Worm (Caenorhabditis elegans): ENCODE results near the gene C18A3.3.
A peak's percentile ranks its signal among the peaks of the same experiment; 100 is the strongest.

The C18A3.3 gene

ce11 chrII:5701485-5701884 lies 14.6 kb upstream of the C18A3.3 start (continued):
- peak; percentile 89 for TF ChIP-seq nhr-47 (tag; optimal IDR thresholded peaks at IDR 0.05)
- peak; percentile 84 for TF ChIP-seq ama-1 (optimal IDR thresholded peaks at IDR 0.05)
- TF ChIP-seq nhr-11 (tag; optimal IDR thresholded peaks at IDR 0.05): no peak
- TF ChIP-seq xbp-1 (tag; optimal IDR thresholded peaks at IDR 0.05): peak; percentile 67
- no peak for TF ChIP-seq ets-5 (GFP tag; IDR thresholded peaks at IDR 0.05)
- no peak for TF ChIP-seq mef-2 (tag; optimal IDR thresholded peaks at IDR 0.05)
- no peak for TF ChIP-seq nhr-28 (tag; optimal IDR thresholded peaks at IDR 0.05)
- no peak for TF ChIP-seq ceh-88 (GFP tag; IDR thresholded peaks at IDR 0.05)
- TF ChIP-seq dpl-1 (GFP tag; optimal IDR thresholded peaks at IDR 0.05): peak; percentile 40 to 50 (median 43)
- peak; percentile 93 for TF ChIP-seq rnt-1 (tag; optimal IDR thresholded peaks at IDR 0.05)
- peak; percentile 40 for TF ChIP-seq unc-86 (tag; optimal IDR thresholded peaks at IDR 0.05)
- TF ChIP-seq efl-1 (optimal IDR thresholded peaks at IDR 0.05): peak; percentile 56 to 69
- TF ChIP-seq efl-1 (GFP tag; optimal IDR thresholded peaks at IDR 0.05 in 1 of 2): peak; percentile 32 to 95
- TF ChIP-seq C04F5.9 (tag; optimal IDR thresholded peaks at IDR 0.05): peak; percentile 25
- TF ChIP-seq blmp-1 (tag; optimal IDR thresholded peaks at IDR 0.05): peak; percentile 17
- no peak for TF ChIP-seq zag-1 (tag; optimal IDR thresholded peaks at IDR 0.05)
- TF ChIP-seq skn-1 (tag; optimal IDR thresholded peaks at IDR 0.05): peak; percentile 34
- no peak for TF ChIP-seq ceh-90 (tag; optimal IDR thresholded peaks at IDR 0.05)
- no peak for TF ChIP-seq sptf-1 (tag; optimal IDR thresholded peaks at IDR 0.05)
- peak; percentile 67 for TF ChIP-seq grh-1 (GFP tag; IDR thresholded peaks at IDR 0.05)
- TF ChIP-seq lin-13 (GFP tag; optimal IDR thresholded peaks at IDR 0.05): peak; percentile 53
- peak in 1 of 2 experiments; percentile 57 for TF ChIP-seq egl-27 (tag; optimal IDR thresholded peaks at IDR 0.05)
- peak; percentile 58 for TF ChIP-seq irx-1 (tag; optimal IDR thresholded peaks at IDR 0.05)
- peak; percentile 60 for TF ChIP-seq nhr-77 (tag; optimal IDR thresholded peaks at IDR 0.05)
- peak; percentile 12 for TF ChIP-seq F16B12.6 (tag; optimal IDR thresholded peaks at IDR 0.05)
- TF ChIP-seq nhr-90 (tag; optimal IDR thresholded peaks at IDR 0.05; ENCODE audit: poor library complexity): peak; percentile 87
- no peak for TF ChIP-seq unc-98 (GFP tag; IDR thresholded peaks at IDR 0.05)
- TF ChIP-seq unc-130 (tag; optimal IDR thresholded peaks at IDR 0.05): peak; percentile 43
- no peak for TF ChIP-seq nhr-12 (tag; optimal IDR thresholded peaks at IDR 0.05)
- TF ChIP-seq pqm-1 (tag; optimal IDR thresholded peaks at IDR 0.05): no peak
- no peak for TF ChIP-seq fkh-4 (tag; optimal IDR thresholded peaks at IDR 0.05; ENCODE audit: borderline replicate concordance)
- no peak for TF ChIP-seq egl-13 (tag; optimal IDR thresholded peaks at IDR 0.05)
- peak; percentile 70 for TF ChIP-seq fos-1 (tag; optimal IDR thresholded peaks at IDR 0.05)
- peak in 1 of 2 experiments; percentile 73 for TF ChIP-seq mdl-1 (tag; optimal IDR thresholded peaks at IDR 0.05)
- no peak for TF ChIP-seq hlh-4 (tag; optimal IDR thresholded peaks at IDR 0.05)
- no peak for TF ChIP-seq hlh-17 (GFP tag; optimal IDR thresholded peaks at IDR 0.05; ENCODE audit: borderline replicate concordance)
- TF ChIP-seq nhr-237 (tag; optimal IDR thresholded peaks at IDR 0.05): no peak

ce11 chrII:5702611-5703192 lies 13.4 kb upstream of the C18A3.3 start:
- no peak for TF ChIP-seq ceh-63 (GFP tag; optimal IDR thresholded peaks at IDR 0.05)
- peak; percentile 69 for TF ChIP-seq blmp-1 (tag; optimal IDR thresholded peaks at IDR 0.05)
- TF ChIP-seq unc-130 (tag; optimal IDR thresholded peaks at IDR 0.05): no peak
- no peak for TF ChIP-seq ceh-88 (GFP tag; IDR thresholded peaks at IDR 0.05)
- no peak for TF ChIP-seq nhr-90 (tag; optimal IDR thresholded peaks at IDR 0.05; ENCODE audit: poor library complexity)
- peak; percentile 78 for TF ChIP-seq nhr-85 (tag)
- peak; percentile 29 for TF ChIP-seq snu-23 (GFP tag; optimal IDR thresholded peaks at IDR 0.05)
- TF ChIP-seq fkh-10 (GFP tag; optimal IDR thresholded peaks at IDR 0.05): peak; percentile 29
- TF ChIP-seq lin-14 (GFP tag; optimal IDR thresholded peaks at IDR 0.05): peak; percentile 46
- no peak for TF ChIP-seq efl-1 (optimal IDR thresholded peaks at IDR 0.05)
- peak in 1 of 2 experiments; percentile 50 for TF ChIP-seq efl-1 (GFP tag; optimal IDR thresholded peaks at IDR 0.05 in 1 of 2)
